Worm (Caenorhabditis elegans): ENCODE data around the gene nspc-17.

The nspc-17 gene

DNA sequence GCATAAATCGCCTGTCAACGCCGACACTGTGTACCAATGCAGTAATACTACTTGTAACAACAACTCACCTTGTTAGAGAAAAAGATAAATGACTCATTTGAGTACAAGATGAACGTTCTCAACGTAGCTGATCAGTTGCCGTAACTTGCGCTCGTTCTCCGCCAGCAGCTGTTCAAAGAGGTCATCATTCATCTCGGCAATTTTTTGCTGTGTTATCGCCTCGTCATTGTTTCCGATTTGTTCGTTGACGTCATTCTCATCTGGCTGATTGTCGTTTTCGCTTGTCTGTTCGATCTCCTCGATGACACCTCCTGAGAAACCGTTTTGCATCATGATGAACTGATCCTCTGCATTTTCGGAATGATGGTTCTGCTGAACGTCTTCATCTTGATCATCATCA, 21.7 kb downstream of the nspc-17 start:
- peak; percentile 24 for TF ChIP-seq unc-62 (GFP tag; optimal IDR thresholded peaks at IDR 0.05)
- TF ChIP-seq lin-26 (GFP tag; IDR thresholded peaks at IDR 0.05), result 0 out of 2 replicates have a peak, but pooled peaks have one; percentile 42
- TF ChIP-seq somi-1 (GFP tag; optimal IDR thresholded peaks at IDR 0.05), result no peak

DNA sequence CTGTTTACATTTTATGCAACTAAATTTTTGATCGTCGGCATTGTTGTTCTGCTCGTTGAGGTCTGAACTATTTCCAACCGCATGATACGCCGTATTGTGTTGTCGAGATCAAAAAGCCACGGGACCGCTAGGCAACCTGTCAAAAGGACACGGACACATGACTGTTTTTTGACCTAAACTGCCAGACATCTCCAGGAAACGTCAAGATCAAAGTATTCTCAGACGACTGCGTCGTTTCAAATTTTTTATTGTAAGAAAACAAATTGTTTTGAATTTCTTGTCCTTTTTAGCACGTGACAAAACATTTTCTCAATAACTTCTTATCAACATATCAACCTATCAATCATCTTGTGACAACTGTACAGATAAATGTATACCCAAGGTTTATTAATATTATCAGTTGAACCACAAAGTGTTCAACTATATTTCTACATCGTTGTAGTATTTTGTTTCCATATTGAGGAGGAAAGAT, 22.8 kb downstream of the nspc-17 start:
- TF ChIP-seq mes-4 (tag; optimal IDR thresholded peaks at IDR 0.05), result no peak
- peak; percentile 77; the same call in 1 of the 2 replicates for TF ChIP-seq lin-26 (GFP tag; IDR thresholded peaks at IDR 0.05)
- TF ChIP-seq F22D6.2 (tag; optimal IDR thresholded peaks at IDR 0.05), result peak; percentile 44
- TF ChIP-seq dox-1 (GFP tag; IDR thresholded peaks at IDR 0.05), result 0 out of 2 replicates have a peak, but pooled peaks have one; percentile 35
- peak; percentile 74; the same call in 1 of the 2 replicates for TF ChIP-seq let-526 (GFP tag; IDR thresholded peaks at IDR 0.05)
- TF ChIP-seq fkh-3 (tag; optimal IDR thresholded peaks at IDR 0.05), result no peak
- no peak for TF ChIP-seq ztf-25 (GFP tag; IDR thresholded peaks at IDR 0.05)
- peak; percentile 88 for TF ChIP-seq ztf-26 (tag; optimal IDR thresholded peaks at IDR 0.05)
- peak; percentile 77 for TF ChIP-seq lin-40 (tag; optimal IDR thresholded peaks at IDR 0.05)
- no peak for TF ChIP-seq F39B2.1 (GFP tag; IDR thresholded peaks at IDR 0.05)
- TF ChIP-seq F55B11.4 (tag; optimal IDR thresholded peaks at IDR 0.05; ENCODE audit: borderline replicate concordance, insufficient read depth), result no peak
- TF ChIP-seq nfya-2 (GFP tag; IDR thresholded peaks at IDR 0.05), result no peak
- TF ChIP-seq dpff-1 (tag; optimal IDR thresholded peaks at IDR 0.05), result peak; percentile 17
- TF ChIP-seq ztf-22 (GFP tag; optimal IDR thresholded peaks at IDR 0.05), result peak; percentile 91
- no peak for TF ChIP-seq ztf-28 (GFP tag; IDR thresholded peaks at IDR 0.05)
- no peak for TF ChIP-seq F23B12.7 (tag; optimal IDR thresholded peaks at IDR 0.05; ENCODE audit: insufficient read depth)
- 0 out of 2 replicates have a peak, but pooled peaks have one; percentile 28 for TF ChIP-seq nfyb-1 (GFP tag; IDR thresholded peaks at IDR 0.05)
- TF ChIP-seq snpc-1.3 (tag; optimal IDR thresholded peaks at IDR 0.05; ENCODE audit: insufficient read depth), result no peak
- TF ChIP-seq ceh-27 (GFP tag; optimal IDR thresholded peaks at IDR 0.05), result no peak
- TF ChIP-seq snpc-3.4 (tag; optimal IDR thresholded peaks at IDR 0.05), result no peak
- peak; percentile 77 for TF ChIP-seq tlf-1 (GFP tag; optimal IDR thresholded peaks at IDR 0.05)
- TF ChIP-seq atf-7 (tag; optimal IDR thresholded peaks at IDR 0.05), result peak; percentile 58
- peak; percentile 76; the same call in 1 of the 2 replicates for TF ChIP-seq B0336.3 (GFP tag; IDR thresholded peaks at IDR 0.05)
- peak; percentile 97 for TF ChIP-seq unc-62 (GFP tag; optimal IDR thresholded peaks at IDR 0.05)
- peak in 1 of 2 experiments; percentile 46 for TF ChIP-seq let-607 (tag; optimal IDR thresholded peaks at IDR 0.05)
- no peak for TF ChIP-seq gei-17 (GFP tag; optimal IDR thresholded peaks at IDR 0.05)
- TF ChIP-seq B0261.1 (tag; optimal IDR thresholded peaks at IDR 0.05), result no peak
- TF ChIP-seq ztf-18 (tag; optimal IDR thresholded peaks at IDR 0.05), result peak; percentile 18
- peak; percentile 41 for TF ChIP-seq K12H6.12 (tag; optimal IDR thresholded peaks at IDR 0.05)
- no peak for TF ChIP-seq Y53F4B.3 (GFP tag; IDR thresholded peaks at IDR 0.05)
- TF ChIP-seq hmg-20 (GFP tag; IDR thresholded peaks at IDR 0.05), result no peak
- TF ChIP-seq tbp1 (GFP tag; optimal IDR thresholded peaks at IDR 0.05), result peak; percentile 43
- TF ChIP-seq Y95B8A.8 (GFP tag; IDR thresholded peaks at IDR 0.05), result peak; percentile 61; the same call in 1 of the 2 replicates
- TF ChIP-seq ceh-40 (GFP tag; IDR thresholded peaks at IDR 0.05), result no peak
- TF ChIP-seq Y53G8AR.9 (GFP tag; conservative IDR thresholded peaks at IDR 0.05), result no peak
- TF ChIP-seq nhr-27 (tag; optimal IDR thresholded peaks at IDR 0.05), result no peak
- no peak for TF ChIP-seq ekl-4 (GFP tag; IDR thresholded peaks at IDR 0.05)
- TF ChIP-seq attf-5 (GFP tag; optimal IDR thresholded peaks at IDR 0.05), result peak; percentile 75
- TF ChIP-seq pbrm-1 (GFP tag; IDR thresholded peaks at IDR 0.05), result no peak
- TF ChIP-seq cebp-1 (GFP tag; IDR thresholded peaks at IDR 0.05), result peak; percentile 37; the same call in 1 of the 2 replicates
- peak; percentile 88 for TF ChIP-seq cebp-1 (tag; optimal IDR thresholded peaks at IDR 0.05)
- no peak for TF ChIP-seq F49E8.2 (tag; optimal IDR thresholded peaks at IDR 0.05; ENCODE audit: insufficient read depth)
- no peak for TF ChIP-seq ceh-58 (GFP tag; IDR thresholded peaks at IDR 0.05)
- no peak for TF ChIP-seq F33H1.4 (GFP tag; IDR thresholded peaks at IDR 0.05)

Measured in whole organism, young adult.